Fruit fly (Drosophila melanogaster) whole organism, prepupa: ENCODE measurements around the gene CG9951.

Source experiments
- CG6276 ChIP-seq: fragments of 200-800 bp; sonication (Bioruptor generic); optimal IDR thresholded peaks from 2 replicates; lab custom pipeline; 2017; ENCODE audit warnings: missing biosample characterization, mild to moderate bottlenecking, missing genetic modification characterization
- CG8319 ChIP-seq: fragments of 200-800 bp; sonication (Bioruptor generic); optimal IDR thresholded peaks from 3 replicates; lab custom pipeline; 2016; ENCODE audit warnings: missing biosample characterization, missing genetic modification characterization
- Eip75B ChIP-seq: fragments of 200-800 bp; sonication (Bioruptor generic); optimal IDR thresholded peaks from 3 replicates; lab custom pipeline; 2016; ENCODE audit warnings: missing biosample characterization, missing genetic modification characterization
- Eip78C ChIP-seq: fragments of 200-800 bp; sonication (Bioruptor generic); peaks from one replicate; lab custom pipeline; 2016; ENCODE audit warnings: missing biosample characterization, missing genetic modification characterization
- Gug ChIP-seq: fragments of 200-800 bp; sonication (Bioruptor generic); IDR thresholded peaks from 2 replicates; pipeline ENCODE4 v1.3.6; 2022; ENCODE audit warnings: missing biosample characterization, missing genetic modification characterization
- spab ChIP-seq: fragments of 200-800 bp; sonication (Bioruptor generic); optimal IDR thresholded peaks from 2 replicates; lab custom pipeline; 2017; ENCODE audit warnings: missing biosample characterization, mild to moderate bottlenecking, missing genetic modification characterization, missing genetic modification reagents

dm6 chr3L:16855287-16855686 lies 7.7 kb upstream of the CG9951 start:
- no peak for TF ChIP-seq CG6276
- TF ChIP-seq Eip78C (GFP tag; lab: Kevin White, UChicago), result no peak
- TF ChIP-seq Gug (GFP tag; lab: Robert Waterston, UW), result no peak
- TF ChIP-seq CG8319, result no peak
- no peak for TF ChIP-seq spab (GFP tag; lab: Kevin White, UChicago)
- TF ChIP-seq Eip75B (GFP tag; lab: Kevin White, UChicago), result no peak
